Worm (Caenorhabditis elegans) whole organism, mixed stage, embryonic: ENCODE measurements around the gene clec-28.

Experiments
- bed-3 ChIP-seq: fragments of 200-800 bp; sonication (Bioruptor generic); optimal IDR thresholded peaks from 3 replicates; lab custom pipeline; 2018; ENCODE audit warnings: mild to moderate bottlenecking, missing genetic modification characterization, moderate library complexity, missing compliant biosample characterization
- blmp-1 ChIP-seq: fragments of 150-350 bp; optimal IDR thresholded peaks from 2 replicates; lab custom pipeline; 2014; ENCODE audit warnings: missing biosample characterization, missing genetic modification characterization
- ceh-39 ChIP-seq: fragments of 150-350 bp; optimal IDR thresholded peaks from 2 replicates; lab custom pipeline; 2014; ENCODE audit warnings: missing biosample characterization, missing genetic modification characterization
- ceh-43 ChIP-seq: fragments of 200-800 bp; sonication (Bioruptor generic); optimal IDR thresholded peaks from 2 replicates; lab custom pipeline; 2018; ENCODE audit warnings: mild to moderate bottlenecking, missing genetic modification characterization, moderate library complexity, missing compliant biosample characterization
- ceh-83 ChIP-seq: fragments of 200-800 bp; sonication (Bioruptor generic); optimal IDR thresholded peaks from 2 replicates; lab custom pipeline; 2018; ENCODE audit warnings: mild to moderate bottlenecking, missing genetic modification characterization, missing compliant biosample characterization
- ces-1 ChIP-seq: fragments of 150-350 bp; optimal IDR thresholded peaks from 2 replicates; lab custom pipeline; 2014; ENCODE audit warnings: missing biosample characterization, missing genetic modification reagents, missing genetic modification characterization
- drap-1 ChIP-seq: fragments of 200-800 bp; sonication (Bioruptor generic); optimal IDR thresholded peaks from 3 replicates; lab custom pipeline; 2018; ENCODE audit warnings: mild to moderate bottlenecking, missing genetic modification characterization, missing compliant biosample characterization
- elt-1 ChIP-seq: sonication (generic microtip); optimal IDR thresholded peaks from 2 replicates; lab custom pipeline; 2017; ENCODE audit warnings: missing genetic modification characterization, mild to moderate bottlenecking, missing compliant biosample characterization, antibody characterized with exemption, moderate library complexity, borderline replicate concordance; ENCODE audit not compliant: insufficient read depth
- elt-3 ChIP-seq: fragments of 150-350 bp; optimal IDR thresholded peaks from 2 replicates; lab custom pipeline; 2014; ENCODE audit warnings: missing biosample characterization, missing genetic modification characterization
- flh-1 ChIP-seq: fragments of 200-800 bp; sonication (Bioruptor generic); optimal IDR thresholded peaks from 2 replicates; lab custom pipeline; 2018; ENCODE audit warnings: mild to moderate bottlenecking, missing genetic modification characterization, moderate library complexity, missing compliant biosample characterization
- ham-2 ChIP-seq: fragments of 200-800 bp; sonication (Bioruptor generic); optimal IDR thresholded peaks from 2 replicates; lab custom pipeline; 2018; ENCODE audit warnings: mild to moderate bottlenecking, missing genetic modification characterization, missing compliant biosample characterization
- hlh-1 ChIP-seq: fragments of 150-350 bp; optimal IDR thresholded peaks from 2 replicates; lab custom pipeline; 2014; ENCODE audit warnings: missing biosample characterization, missing genetic modification reagents, missing genetic modification characterization
- lin-13 ChIP-seq: fragments of 150-350 bp; optimal IDR thresholded peaks from 2 replicates; lab custom pipeline; 2014; ENCODE audit warnings: missing biosample characterization, missing genetic modification characterization
- lin-32 ChIP-seq: fragments of 200-800 bp; sonication (Bioruptor generic); optimal IDR thresholded peaks from 2 replicates; lab custom pipeline; 2018; ENCODE audit warnings: mild to moderate bottlenecking, missing genetic modification characterization, missing compliant biosample characterization
- lsy-2 ChIP-seq: fragments of 150-350 bp; optimal IDR thresholded peaks from 2 replicates; lab custom pipeline; 2014; ENCODE audit warnings: missing biosample characterization, missing genetic modification characterization
- mab-5 ChIP-seq: fragments of 150-350 bp; optimal IDR thresholded peaks from 2 replicates; lab custom pipeline; 2014; ENCODE audit warnings: missing biosample characterization, missing genetic modification characterization
- mep-1 ChIP-seq: fragments of 150-350 bp; optimal IDR thresholded peaks from 2 replicates; lab custom pipeline; 2017; ENCODE audit warnings: missing biosample characterization, missing genetic modification reagents, missing genetic modification characterization, inconsistent platforms
- mls-2 ChIP-seq: sonication (generic microtip); optimal IDR thresholded peaks from 2 replicates; lab custom pipeline; 2016; ENCODE audit warnings: mild to moderate bottlenecking, missing genetic modification characterization, moderate library complexity, missing compliant biosample characterization
- nhr-12 ChIP-seq: fragments of 150-350 bp; optimal IDR thresholded peaks from 2 replicates; lab custom pipeline; 2014; ENCODE audit warnings: missing biosample characterization, missing genetic modification characterization
- nhr-2 ChIP-seq: fragments of 150-350 bp; optimal IDR thresholded peaks from 2 replicates; lab custom pipeline; 2014; ENCODE audit warnings: missing biosample characterization, missing genetic modification characterization
- nhr-237 ChIP-seq: fragments of 150-350 bp; optimal IDR thresholded peaks from 2 replicates; lab custom pipeline; 2014; ENCODE audit warnings: missing biosample characterization, missing genetic modification characterization
- nhr-28 ChIP-seq: fragments of 150-350 bp; optimal IDR thresholded peaks from 2 replicates; lab custom pipeline; 2014; ENCODE audit warnings: missing biosample characterization, missing genetic modification characterization
- nhr-76 ChIP-seq: sonication (generic microtip); optimal IDR thresholded peaks from 2 replicates; lab custom pipeline; 2017; ENCODE audit warnings: missing biosample characterization, missing genetic modification characterization
- snpc-4 ChIP-seq: fragments of 150-350 bp; optimal IDR thresholded peaks from 2 replicates; lab custom pipeline; 2014; ENCODE audit warnings: missing biosample characterization, missing genetic modification characterization
- sptf-1 ChIP-seq: sonication (generic microtip); optimal IDR thresholded peaks from 2 replicates; lab custom pipeline; 2017; ENCODE audit warnings: mild to moderate bottlenecking, missing genetic modification characterization, moderate library complexity, missing compliant biosample characterization
- unc-120 ChIP-seq: sonication (generic microtip); optimal IDR thresholded peaks from 2 replicates; lab custom pipeline; 2017; ENCODE audit warnings: missing genetic modification characterization, missing compliant biosample characterization; ENCODE audit not compliant: poor library complexity, severe bottlenecking
- unc-39 ChIP-seq: fragments of 150-350 bp; optimal IDR thresholded peaks from 2 replicates; lab custom pipeline; 2014; ENCODE audit warnings: missing biosample characterization, missing genetic modification characterization
- unc-62 ChIP-seq: fragments of 150-350 bp; optimal IDR thresholded peaks from 2 replicates; lab custom pipeline; 2014; ENCODE audit warnings: missing biosample characterization, missing genetic modification reagents, missing genetic modification characterization
- zip-8 ChIP-seq: fragments of 150-350 bp; optimal IDR thresholded peaks from 2 replicates; lab custom pipeline; 2014; ENCODE audit warnings: missing biosample characterization, missing genetic modification characterization
- ztf-11 ChIP-seq: fragments of 150-350 bp; optimal IDR thresholded peaks from 2 replicates; lab custom pipeline; 2014; ENCODE audit warnings: missing biosample characterization, missing genetic modification characterization

The clec-28 gene

DNA sequence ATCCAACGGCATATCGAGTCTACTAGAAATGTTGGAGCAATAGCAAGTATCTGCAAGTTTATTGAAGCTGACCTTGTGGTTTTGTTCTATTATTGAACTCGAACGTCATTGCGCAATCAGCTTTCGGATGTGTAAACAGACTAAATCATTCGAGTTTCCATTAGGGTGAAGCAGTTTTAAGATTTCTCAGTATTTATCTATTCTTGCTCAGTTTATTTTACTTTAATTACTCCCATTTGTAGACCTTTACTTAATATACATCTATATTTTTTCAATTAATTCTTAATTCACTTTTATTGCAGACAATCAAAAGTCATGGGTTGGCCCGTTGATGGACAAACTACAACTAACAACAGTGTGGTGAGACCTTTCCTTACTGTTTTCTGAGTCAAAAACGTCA lies 15.2 kb downstream of the clec-28 start, which contains the start of gene F09C6.14:
Gene F09C6.14, plus strand, starts transcription at position 301 of the 400 bp plus-strand sequence.
- TF ChIP-seq zip-8 (tag; lab: Kevin White, UChicago), result no peak
- no peak for TF ChIP-seq nhr-237
- no peak for TF ChIP-seq blmp-1 (tag; lab: Kevin White, UChicago)
- no peak for TF ChIP-seq hlh-1
- no peak for TF ChIP-seq lsy-2
- no peak for TF ChIP-seq sptf-1
- no peak for TF ChIP-seq ceh-43
- no peak for TF ChIP-seq elt-3 (tag; lab: Kevin White, UChicago)
- TF ChIP-seq mab-5 (tag; lab: Kevin White, UChicago), result no peak
- no peak for TF ChIP-seq ceh-39 (tag; lab: Kevin White, UChicago)

DNA sequence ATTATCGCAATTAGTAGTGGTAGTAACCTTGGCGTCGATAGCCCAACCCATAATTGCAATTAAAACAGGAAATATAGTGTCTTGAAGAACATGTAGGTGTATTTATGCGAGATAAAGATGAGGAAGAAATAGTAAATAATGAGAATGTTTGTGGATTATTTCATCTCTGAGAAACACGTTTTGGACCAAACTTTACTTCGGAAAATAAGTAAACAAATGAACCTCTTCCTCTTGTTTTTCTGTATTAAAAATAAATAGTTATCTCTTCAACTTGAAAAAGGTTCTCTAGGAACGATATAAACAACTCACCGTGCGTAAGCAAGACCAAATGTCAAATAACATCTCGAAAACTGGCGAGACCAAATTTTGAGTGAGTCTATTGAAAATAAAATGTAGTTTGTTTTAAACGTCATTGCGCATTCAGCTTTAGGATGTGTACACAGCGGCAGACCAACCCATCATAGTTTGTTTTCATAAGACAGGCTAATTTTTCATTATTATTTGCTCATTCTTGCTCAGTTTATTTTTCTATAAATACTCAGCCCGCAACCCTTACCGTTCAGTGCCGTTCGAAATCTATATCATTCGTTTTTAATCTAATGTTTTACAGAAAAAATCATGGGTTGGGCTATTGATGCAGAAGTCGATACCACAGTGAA lies 16.9 kb downstream of the clec-28 start, which contains the start of the genes F09C6.11 and F09C6.12:
Gene F09C6.11, minus strand, starts transcription at position 51 of the 659 bp plus-strand sequence.
Gene F09C6.12, plus strand, starts transcription at position 609 of the 659 bp plus-strand sequence.
- no peak for TF ChIP-seq nhr-12 (tag; lab: Kevin White, UChicago)
- no peak for TF ChIP-seq nhr-76 (tag; lab: Kevin White, UChicago)
- no peak for TF ChIP-seq ham-2 (GFP tag; lab: Kevin White, UChicago)
- TF ChIP-seq mab-5 (tag; lab: Kevin White, UChicago), result no peak
- TF ChIP-seq bed-3, result no peak
- no peak for TF ChIP-seq unc-62 (GFP tag; lab: Kevin White, UChicago)
- TF ChIP-seq lsy-2, result no peak
- no peak for TF ChIP-seq snpc-4 (tag; lab: Kevin White, UChicago)
- TF ChIP-seq mep-1 (tag; lab: Kevin White, UChicago), result no peak
- TF ChIP-seq ceh-39 (tag; lab: Kevin White, UChicago), result no peak
- TF ChIP-seq lin-13 (tag; lab: Kevin White, UChicago), result no peak
- no peak for TF ChIP-seq hlh-1
- TF ChIP-seq elt-1 (tag; lab: Kevin White, UChicago), result no peak
- no peak for TF ChIP-seq sptf-1
- TF ChIP-seq ztf-11 (tag; lab: Kevin White, UChicago), result no peak
- no peak for TF ChIP-seq drap-1 (GFP tag; lab: Kevin White, UChicago)

DNA sequence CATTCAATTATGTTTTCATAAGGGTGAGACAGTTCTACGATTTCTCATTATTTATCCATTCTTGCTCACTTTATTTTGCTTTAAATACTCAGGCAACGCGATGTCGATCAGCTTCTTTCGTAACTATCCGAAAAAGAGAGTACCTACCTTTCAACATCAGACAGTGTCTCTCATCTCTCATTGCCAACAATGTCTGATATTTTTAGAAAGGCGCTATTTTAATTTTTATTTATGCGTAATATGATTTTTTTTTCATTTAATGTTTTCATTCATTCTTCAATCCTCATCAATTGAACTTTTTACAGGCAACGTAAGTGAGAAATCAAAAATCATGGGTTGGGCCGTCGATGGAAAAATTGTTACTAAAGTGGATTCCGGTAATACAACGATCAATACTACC lies 19.2 kb downstream of the clec-28 start, which contains the start of gene F09C6.13:
Gene F09C6.13, plus strand, starts transcription at position 301 of the 400 bp plus-strand sequence.
- TF ChIP-seq lsy-2 (no peak), flh-1 (GFP tag; lab: Kevin White, UChicago) (no peak), elt-1 (tag; lab: Kevin White, UChicago) (no peak), hlh-1 (no peak), nhr-2 (no peak), unc-39 (no peak)

DNA sequence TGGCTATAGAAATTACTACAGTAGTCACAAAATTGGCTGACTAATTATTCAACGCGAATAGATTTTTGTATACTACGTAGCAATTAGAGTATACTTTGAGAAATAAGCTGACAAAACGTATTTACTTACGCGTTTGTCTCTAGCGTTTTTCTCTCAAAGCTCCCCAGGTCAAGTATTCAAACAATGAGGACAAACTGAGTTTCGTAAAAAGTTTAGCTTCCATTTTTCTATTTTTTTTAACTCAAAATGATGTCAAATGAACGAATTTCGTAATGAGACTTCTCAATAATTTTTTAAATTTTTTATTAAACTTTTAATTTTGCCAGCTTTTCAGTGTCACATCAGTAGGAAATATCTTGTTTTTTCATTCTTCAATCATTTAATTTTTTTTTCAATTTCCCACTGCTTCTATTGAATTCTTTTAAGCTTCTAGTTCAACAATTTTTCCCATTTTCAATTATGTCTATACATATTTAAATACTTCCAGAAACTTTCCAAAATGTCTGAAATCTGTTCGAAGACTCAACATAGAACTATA lies 23.4 kb downstream of the clec-28 start, which contains the start of the genes ifas-2 and fbxa-44:
Gene ifas-2, minus strand, starts transcription at position 101 of the 538 bp plus-strand sequence.
Gene fbxa-44, plus strand, starts transcription at position 488 of the 538 bp plus-strand sequence.
- TF ChIP-seq ceh-39 (tag; lab: Kevin White, UChicago) (no peak), nhr-2 (no peak)

DNA sequence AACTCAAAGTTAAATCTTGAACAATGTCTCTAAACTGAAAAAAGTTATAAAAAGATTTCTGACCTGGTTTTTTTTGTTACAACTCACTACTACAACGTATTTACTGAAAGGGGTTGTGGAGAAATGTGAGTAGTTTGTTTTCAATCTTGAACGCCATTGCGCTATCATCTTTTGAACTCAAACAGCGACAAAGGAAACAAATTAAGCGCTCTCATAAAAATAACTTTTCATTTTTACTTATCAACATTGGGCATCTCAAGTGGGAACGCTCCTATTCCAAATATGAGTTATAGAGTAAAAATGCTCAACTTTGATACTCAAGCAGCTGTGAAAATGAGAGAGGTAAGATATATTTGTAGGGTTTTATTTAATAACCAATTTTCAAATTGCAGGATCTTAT lies 27.9 kb downstream of the clec-28 start, which contains the start of gene F09C6.15:
Gene F09C6.15, plus strand, starts transcription at position 301 of the 400 bp plus-strand sequence.
- TF ChIP-seq nhr-28 (tag; lab: Kevin White, UChicago) (no peak), mep-1 (tag; lab: Kevin White, UChicago) (no peak), hlh-1 (no peak), zip-8 (tag; lab: Kevin White, UChicago) (no peak), ham-2 (GFP tag; lab: Kevin White, UChicago) (no peak), blmp-1 (tag; lab: Kevin White, UChicago) (no peak), flh-1 (GFP tag; lab: Kevin White, UChicago) (no peak)

DNA sequence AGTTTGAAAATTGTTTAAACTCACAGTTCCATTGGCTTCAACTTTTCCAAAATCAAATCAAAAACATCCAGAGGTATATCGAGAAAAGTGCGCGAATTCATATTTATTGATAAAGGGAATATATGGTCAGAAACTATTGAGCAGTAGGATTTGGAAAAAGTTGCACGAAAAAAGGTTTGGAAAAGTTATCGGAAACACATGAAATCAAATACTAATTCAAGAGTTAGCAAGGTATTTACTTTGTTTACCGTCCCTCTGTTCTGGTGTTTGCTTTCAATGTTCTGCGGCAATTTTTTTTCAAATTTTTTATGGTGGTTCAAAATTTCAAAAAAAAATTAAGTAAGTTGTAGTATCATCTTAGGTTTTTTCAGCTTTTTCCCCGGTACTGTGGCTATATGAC lies 33.9 kb downstream of the clec-28 start, which contains the start of gene fbxa-45:
Gene fbxa-45, minus strand, starts transcription at position 101 of the 400 bp plus-strand sequence.
- TF ChIP-seq ceh-43 (no peak), ztf-11 (tag; lab: Kevin White, UChicago) (no peak), ces-1 (GFP tag; lab: Kevin White, UChicago) (no peak), lin-32 (GFP tag; lab: Kevin White, UChicago) (no peak), elt-3 (tag; lab: Kevin White, UChicago) (no peak), nhr-2 (no peak), ceh-83 (no peak), nhr-12 (tag; lab: Kevin White, UChicago) (no peak), lsy-2 (no peak), snpc-4 (tag; lab: Kevin White, UChicago) (no peak), unc-39 (no peak), drap-1 (GFP tag; lab: Kevin White, UChicago) (no peak), unc-120 (tag; lab: Kevin White, UChicago) (no peak), lin-13 (tag; lab: Kevin White, UChicago) (no peak), mep-1 (tag; lab: Kevin White, UChicago) (no peak), mls-2 (tag; lab: Kevin White, UChicago) (no peak)
